Worm (Caenorhabditis elegans) whole organism, midembryonic: Measurements from ENCODE around the gene F53C3.11.

Source experiments
- T22C8.4 ChIP-seq: fragments of 200-800 bp; sonication (Bioruptor generic); IDR thresholded peaks from 2 replicates; pipeline ENCODE4 v1.3.6; 2022; ENCODE audit warnings: missing genetic modification characterization, missing compliant biosample characterization
- flt-1 ChIP-seq: fragments of 200-800 bp; sonication (Bioruptor generic); IDR thresholded peaks from 2 replicates; pipeline ENCODE4 v1.3.6; 2022; ENCODE audit warnings: missing genetic modification characterization, missing compliant biosample characterization
- med-1 ChIP-seq: sonication (generic microtip); optimal IDR thresholded peaks from 2 replicates; lab custom pipeline; 2017; ENCODE audit warnings: missing genetic modification characterization, mild to moderate bottlenecking, missing compliant biosample characterization, antibody characterized with exemption, missing genetic modification reagents; ENCODE audit not compliant: insufficient read depth
- ref-1 ChIP-seq: fragments of 200-800 bp; sonication (Bioruptor generic); conservative IDR thresholded peaks from 2 replicates; pipeline ENCODE4 v1.3.6; 2022; ENCODE audit warnings: missing genetic modification reagents, missing genetic modification characterization, missing compliant biosample characterization
- tab-1 ChIP-seq: fragments of 200-800 bp; sonication (Bioruptor generic); IDR thresholded peaks from 2 replicates; pipeline ENCODE4 v1.3.6; 2022; ENCODE audit warnings: missing genetic modification characterization, missing compliant biosample characterization
- ztf-23 ChIP-seq: fragments of 200-800 bp; sonication (Bioruptor generic); IDR thresholded peaks from 2 replicates; pipeline ENCODE4 v1.3.6; 2022; ENCODE audit warnings: missing genetic modification reagents, missing genetic modification characterization, missing compliant biosample characterization
- ztf-29 ChIP-seq: fragments of 200-800 bp; sonication (Bioruptor generic); IDR thresholded peaks from 2 replicates; pipeline ENCODE4 v1.3.6; 2022; ENCODE audit warnings: missing genetic modification reagents, missing genetic modification characterization, missing compliant biosample characterization

- no peak for TF ChIP-seq ref-1 (GFP tag; lab: Robert Waterston, UW)
- no peak for TF ChIP-seq ztf-23
- no peak for TF ChIP-seq flt-1 (GFP tag; lab: Robert Waterston, UW)
- no peak for TF ChIP-seq T22C8.4 (GFP tag; lab: Robert Waterston, UW)
- no peak for TF ChIP-seq tab-1 (GFP tag; lab: Robert Waterston, UW)
- TF ChIP-seq ztf-29 (GFP tag; lab: Robert Waterston, UW) = no peak
- TF ChIP-seq med-1 (GFP tag; lab: Kevin White, UChicago) = no peak
Measured at ce11 chrII:3860826-3861225, 45.7 kb downstream of the F53C3.11 start, which contains the start of gene oac-11.
